Worm (Caenorhabditis elegans) whole organism, young adult: Measurements from ENCODE around the gene ZC204.12.

Experiments
- K12H6.12 ChIP-seq: fragments of 200-800 bp; sonication (Bioruptor generic); optimal IDR thresholded peaks from 2 replicates; lab custom pipeline; 2018; ENCODE audit warnings: mild to moderate bottlenecking, missing genetic modification characterization, missing compliant biosample characterization
- cebp-1 ChIP-seq, 2 experiments: fragments of 200-800 bp in 1 of 2; sonication (Bioruptor generic) in 1 of 2; sonication (generic microtip) in 1 of 2; IDR thresholded peaks in 1 of 2; optimal IDR thresholded peaks in 1 of 2; 2 replicates each; pipeline versions ENCODE4 v1.3.6 to Lab custom; 2017 to 2022; ENCODE audit warnings: missing compliant biosample characterization in 2 of 2, missing genetic modification characterization in 2 of 2, mild to moderate bottlenecking in 1 of 2, missing genetic modification reagents in 1 of 2, moderate library complexity in 1 of 2
- ceh-40 ChIP-seq: fragments of 200-800 bp; sonication (Bioruptor generic); IDR thresholded peaks from 2 replicates; pipeline ENCODE4 v1.3.6; 2022; ENCODE audit warnings: missing genetic modification characterization, missing compliant biosample characterization

DNA sequence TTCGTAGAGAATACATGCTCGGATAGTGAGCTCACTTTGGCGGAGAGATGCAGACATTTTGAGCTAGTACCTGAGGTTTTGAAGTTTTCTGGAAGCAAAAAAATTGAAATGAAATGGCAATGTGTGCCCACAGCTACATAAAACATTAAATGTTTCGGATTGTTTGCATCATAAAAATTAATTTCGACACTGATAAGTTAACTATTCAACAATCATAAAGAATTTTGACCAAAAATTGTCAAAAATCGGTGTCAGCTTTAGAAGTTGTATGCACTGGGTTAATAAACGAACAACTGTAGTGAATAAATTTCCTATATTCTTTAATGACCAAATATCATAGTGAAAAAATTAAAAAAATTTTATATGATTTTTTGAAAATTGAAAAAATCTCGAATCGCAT lies 38.2 kb downstream of the ZC204.12 start, which contains the start of gene fbxa-166:
- TF ChIP-seq ceh-40 (GFP tag; lab: Robert Waterston, UW) (no peak), cebp-1 (GFP tag; IDR thresholded peaks at IDR 0.05; lab: Robert Waterston, UW) (no peak), cebp-1 (tag; optimal IDR thresholded peaks at IDR 0.05; lab: Kevin White, UChicago) (no peak), K12H6.12 (tag; lab: Kevin White, UChicago) (no peak)
